Fruit fly (Drosophila melanogaster) whole organism, prepupa: ENCODE data around the gene CG32409.

Experiments
- Blimp-1 ChIP-seq: fragments of 200-800 bp; sonication (Bioruptor generic); optimal IDR thresholded peaks from 3 replicates; lab custom pipeline; 2017; ENCODE audit warnings: missing biosample characterization, missing genetic modification characterization, mild to moderate bottlenecking, moderate library complexity, missing genetic modification reagents
- CG1621 ChIP-seq: fragments of 200-800 bp; sonication (Bioruptor generic); optimal IDR thresholded peaks from 3 replicates; lab custom pipeline; 2018; ENCODE audit warnings: missing biosample characterization, mild to moderate bottlenecking, missing genetic modification characterization
- CG16779 ChIP-seq: fragments of 200-800 bp; sonication (Bioruptor generic); optimal IDR thresholded peaks from 3 replicates; lab custom pipeline; 2017; ENCODE audit warnings: missing biosample characterization, mild to moderate bottlenecking, missing genetic modification characterization
- CG3032 ChIP-seq: fragments of 200-800 bp; optimal IDR thresholded peaks from 2 replicates; lab custom pipeline; 2019; ENCODE audit warnings: missing biosample characterization, mild to moderate bottlenecking, missing genetic modification characterization, moderate library complexity
- CG32006 ChIP-seq: fragments of 200-800 bp; sonication (Bioruptor generic); optimal IDR thresholded peaks from 3 replicates; lab custom pipeline; 2017; ENCODE audit warnings: missing biosample characterization, mild to moderate bottlenecking, missing genetic modification characterization
- CG34406 ChIP-seq: fragments of 200-800 bp; sonication (Bioruptor generic); optimal IDR thresholded peaks from 3 replicates; lab custom pipeline; 2016; ENCODE audit warnings: missing biosample characterization, missing genetic modification characterization
- CG3919 ChIP-seq: fragments of 200-800 bp; sonication (Bioruptor generic); optimal IDR thresholded peaks from 3 replicates; lab custom pipeline; 2016; ENCODE audit warnings: missing biosample characterization, missing genetic modification characterization
- CG4318 ChIP-seq: fragments of 200-800 bp; sonication (Bioruptor generic); optimal IDR thresholded peaks from 3 replicates; lab custom pipeline; 2017; ENCODE audit warnings: missing biosample characterization, mild to moderate bottlenecking, missing genetic modification characterization
- CG6163 ChIP-seq: fragments of 200-800 bp; sonication (Bioruptor generic); IDR thresholded peaks from 3 replicates; pipeline ENCODE4 v1.3.6; 2022; ENCODE audit warnings: missing biosample characterization, missing genetic modification characterization
- CG6276 ChIP-seq: fragments of 200-800 bp; sonication (Bioruptor generic); optimal IDR thresholded peaks from 2 replicates; lab custom pipeline; 2017; ENCODE audit warnings: missing biosample characterization, mild to moderate bottlenecking, missing genetic modification characterization
- CG6792 ChIP-seq: fragments of 200-800 bp; sonication (Bioruptor generic); optimal IDR thresholded peaks from 3 replicates; lab custom pipeline; 2016; ENCODE audit warnings: missing biosample characterization, missing genetic modification characterization
- CG6854 ChIP-seq: fragments of 200-800 bp; sonication (Bioruptor generic); optimal IDR thresholded peaks from 2 replicates; lab custom pipeline; 2017; ENCODE audit warnings: missing biosample characterization, mild to moderate bottlenecking, missing genetic modification characterization
- CG7368 ChIP-seq: fragments of 200-800 bp; sonication (Bioruptor generic); optimal IDR thresholded peaks from 3 replicates; lab custom pipeline; 2016; ENCODE audit warnings: missing biosample characterization, missing genetic modification characterization
- CG8119 ChIP-seq: fragments of 200-800 bp; sonication (Bioruptor generic); IDR thresholded peaks from 3 replicates; pipeline ENCODE4 v1.3.6; 2022; ENCODE audit warnings: missing biosample characterization, missing genetic modification characterization
- CG8319 ChIP-seq: fragments of 200-800 bp; sonication (Bioruptor generic); optimal IDR thresholded peaks from 3 replicates; lab custom pipeline; 2016; ENCODE audit warnings: missing biosample characterization, missing genetic modification characterization
- CG8632 ChIP-seq: fragments of 200-800 bp; sonication (Bioruptor generic); optimal IDR thresholded peaks from 3 replicates; lab custom pipeline; 2016; ENCODE audit warnings: missing biosample characterization, missing genetic modification characterization
- CG9139 ChIP-seq: fragments of 200-800 bp; sonication (Bioruptor generic); optimal IDR thresholded peaks from 3 replicates; lab custom pipeline; 2017; ENCODE audit warnings: missing biosample characterization, mild to moderate bottlenecking, missing genetic modification characterization
- Eip75B ChIP-seq: fragments of 200-800 bp; sonication (Bioruptor generic); optimal IDR thresholded peaks from 3 replicates; lab custom pipeline; 2016; ENCODE audit warnings: missing biosample characterization, missing genetic modification characterization
- Eip78C ChIP-seq: fragments of 200-800 bp; sonication (Bioruptor generic); peaks from one replicate; lab custom pipeline; 2016; ENCODE audit warnings: missing biosample characterization, missing genetic modification characterization
- Eip93F ChIP-seq: fragments of 200-800 bp; sonication (Bioruptor generic); optimal IDR thresholded peaks from 2 replicates; lab custom pipeline; 2016; ENCODE audit warnings: missing biosample characterization, mild to moderate bottlenecking, missing genetic modification characterization
- Ets21C ChIP-seq: fragments of 200-800 bp; sonication (Bioruptor generic); optimal IDR thresholded peaks from 3 replicates; lab custom pipeline; 2016; ENCODE audit warnings: missing biosample characterization, missing genetic modification characterization
- Hr38 ChIP-seq: sonication (Bioruptor generic); optimal IDR thresholded peaks from 2 replicates; lab custom pipeline; 2016; ENCODE audit warnings: missing biosample characterization, missing genetic modification characterization
- Hr4 ChIP-seq: fragments of 200-800 bp; sonication (Bioruptor generic); optimal IDR thresholded peaks from 3 replicates; lab custom pipeline; 2016; ENCODE audit warnings: missing biosample characterization, missing genetic modification characterization
- OdsH ChIP-seq: fragments of 200-800 bp; sonication (Bioruptor generic); optimal IDR thresholded peaks from 3 replicates; lab custom pipeline; 2016; ENCODE audit warnings: missing biosample characterization, missing genetic modification characterization
- Smox ChIP-seq: fragments of 200-800 bp; sonication (Bioruptor generic); optimal IDR thresholded peaks from 3 replicates; lab custom pipeline; 2016; ENCODE audit warnings: missing biosample characterization, missing genetic modification characterization
- Sox102F ChIP-seq: fragments of 200-800 bp; sonication (Bioruptor generic); optimal IDR thresholded peaks from 2 replicates; lab custom pipeline; 2016; ENCODE audit warnings: missing biosample characterization, mild to moderate bottlenecking, missing genetic modification characterization
- Sox14 ChIP-seq: fragments of 200-800 bp; sonication (Bioruptor generic); optimal IDR thresholded peaks from 3 replicates; lab custom pipeline; 2016; ENCODE audit warnings: missing biosample characterization, missing genetic modification characterization
- achi ChIP-seq: fragments of 200-800 bp; sonication (Bioruptor generic); optimal IDR thresholded peaks from 3 replicates; lab custom pipeline; 2016; ENCODE audit warnings: missing biosample characterization, missing genetic modification characterization
- acj6 ChIP-seq: fragments of 200-800 bp; sonication (Bioruptor generic); optimal IDR thresholded peaks from 3 replicates; lab custom pipeline; 2016; ENCODE audit warnings: missing biosample characterization, missing genetic modification characterization
- cyc ChIP-seq: fragments of 200-800 bp; sonication (Bioruptor generic); optimal IDR thresholded peaks from 3 replicates; lab custom pipeline; 2016; ENCODE audit warnings: missing biosample characterization, missing genetic modification characterization
- dac ChIP-seq: fragments of 200-800 bp; sonication (Bioruptor generic); optimal IDR thresholded peaks from 2 replicates; lab custom pipeline; 2017; ENCODE audit warnings: missing biosample characterization, mild to moderate bottlenecking, missing genetic modification characterization
- dsx ChIP-seq: fragments of 200-800 bp; optimal IDR thresholded peaks from 3 replicates; lab custom pipeline; 2019; ENCODE audit warnings: missing biosample characterization, mild to moderate bottlenecking, missing genetic modification characterization, moderate library complexity; ENCODE audit not compliant: poor library complexity, severe bottlenecking
- eg ChIP-seq: fragments of 200-800 bp; sonication (Bioruptor generic); IDR thresholded peaks from 3 replicates; pipeline ENCODE4 v1.3.6; 2022; ENCODE audit warnings: missing biosample characterization, missing genetic modification characterization
- esn ChIP-seq: fragments of 200-800 bp; sonication (Bioruptor generic); optimal IDR thresholded peaks from 2 replicates; lab custom pipeline; 2016; ENCODE audit warnings: missing biosample characterization, mild to moderate bottlenecking, missing genetic modification characterization, moderate library complexity
- fd85E ChIP-seq: fragments of 200-800 bp; sonication (Bioruptor generic); optimal IDR thresholded peaks from 3 replicates; lab custom pipeline; 2016; ENCODE audit warnings: missing biosample characterization, missing genetic modification characterization
- fkh ChIP-seq: fragments of 200-800 bp; sonication (Bioruptor generic); optimal IDR thresholded peaks from 3 replicates; lab custom pipeline; 2017; ENCODE audit warnings: missing biosample characterization, mild to moderate bottlenecking, missing genetic modification characterization, moderate library complexity
- lz ChIP-seq: fragments of 200-800 bp; sonication (Bioruptor generic); optimal IDR thresholded peaks from 3 replicates; lab custom pipeline; 2016; ENCODE audit warnings: missing biosample characterization, missing genetic modification characterization
- net ChIP-seq: fragments of 200-800 bp; sonication (Bioruptor generic); optimal IDR thresholded peaks from 3 replicates; lab custom pipeline; 2016; ENCODE audit warnings: missing biosample characterization, missing genetic modification characterization
- pdm3 ChIP-seq: fragments of 200-800 bp; sonication (Bioruptor generic); optimal IDR thresholded peaks from 3 replicates; lab custom pipeline; 2016; ENCODE audit warnings: missing biosample characterization, missing genetic modification characterization
- spab ChIP-seq: fragments of 200-800 bp; sonication (Bioruptor generic); optimal IDR thresholded peaks from 2 replicates; lab custom pipeline; 2017; ENCODE audit warnings: missing biosample characterization, mild to moderate bottlenecking, missing genetic modification characterization, missing genetic modification reagents
- ss ChIP-seq, 2 experiments: fragments of 200-800 bp; sonication (Bioruptor generic); optimal IDR thresholded peaks; 2 replicates in 1 of 2; 3 replicates in 1 of 2; lab custom pipeline; 2017 to 2018; ENCODE audit warnings: mild to moderate bottlenecking in 2 of 2, missing biosample characterization in 2 of 2, missing genetic modification characterization in 2 of 2, moderate library complexity in 1 of 2
- svp ChIP-seq: fragments of 200-800 bp; sonication (Bioruptor generic); peaks from one replicate; lab custom pipeline; 2016; ENCODE audit warnings: missing biosample characterization, missing genetic modification characterization
- topi ChIP-seq: fragments of 200-800 bp; sonication (Bioruptor generic); optimal IDR thresholded peaks from 3 replicates; lab custom pipeline; 2016; ENCODE audit warnings: missing biosample characterization, missing genetic modification characterization
- vri ChIP-seq: fragments of 200-800 bp; sonication (Bioruptor generic); optimal IDR thresholded peaks from 3 replicates; lab custom pipeline; 2016; ENCODE audit warnings: missing biosample characterization, mild to moderate bottlenecking, missing genetic modification characterization

CG32409 gene

DNA sequence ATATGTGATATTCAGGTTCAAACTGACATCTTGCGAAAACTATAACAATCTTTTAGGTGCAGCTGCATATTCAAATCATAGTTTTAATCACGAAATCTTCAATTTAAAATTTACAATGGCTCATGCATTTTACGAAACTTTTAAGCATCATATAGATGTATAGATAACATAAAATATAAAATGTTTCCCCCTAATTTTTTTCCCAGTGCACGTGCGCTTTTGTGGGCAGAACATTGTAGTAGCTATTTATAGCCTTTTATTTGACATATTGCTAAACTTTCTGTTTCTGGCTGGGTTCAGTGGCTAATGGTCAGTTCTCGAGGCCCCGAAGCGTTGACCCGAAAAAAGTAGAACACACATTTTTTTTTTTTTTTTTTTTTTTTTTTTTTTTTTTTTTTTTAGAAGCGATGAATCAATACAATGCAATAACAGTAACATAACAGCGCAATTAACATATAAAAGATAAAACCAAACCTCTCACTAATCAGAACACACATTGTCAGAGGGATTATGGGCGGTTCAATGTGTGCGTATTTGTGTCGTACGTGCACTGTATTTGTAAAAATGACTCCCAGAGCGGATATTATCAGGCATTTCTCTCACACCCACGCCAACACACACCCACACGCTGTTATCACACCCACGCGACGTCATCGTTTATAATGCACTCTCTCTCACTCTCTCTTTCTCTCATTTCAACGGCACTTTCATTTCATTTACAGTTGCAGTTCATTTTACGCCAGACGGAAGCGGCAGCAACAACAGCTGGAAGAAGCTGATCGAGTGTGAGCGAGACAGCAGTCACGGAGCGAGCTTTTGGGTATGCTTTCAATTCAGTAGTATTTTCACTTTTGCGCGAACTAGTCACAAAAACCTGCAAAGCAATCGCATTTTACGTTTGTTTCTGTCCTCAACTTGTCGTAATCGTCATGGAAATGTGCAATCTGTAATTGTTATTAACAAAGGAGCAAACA is 27.0 kb downstream of the CG32409 start (continued):
- peak; percentile 1 for TF ChIP-seq Eip75B (GFP tag; lab: Kevin White, UChicago)
- no peak for TF ChIP-seq fkh (GFP tag; lab: Kevin White, UChicago)
- TF ChIP-seq CG6276 (GFP tag; lab: Kevin White, UChicago): peak; percentile 14
- TF ChIP-seq CG9139 (GFP tag; lab: Kevin White, UChicago): peak; percentile 0
- TF ChIP-seq spab (GFP tag; lab: Kevin White, UChicago): no peak
- TF ChIP-seq Sox14: peak; percentile 22
- no peak for TF ChIP-seq Eip93F (GFP tag; lab: Kevin White, UChicago)
- TF ChIP-seq achi (GFP tag; lab: Kevin White, UChicago): peak; percentile 19
- TF ChIP-seq topi (GFP tag; lab: Kevin White, UChicago): peak; percentile 28
- peak; percentile 14 for TF ChIP-seq dsx (GFP tag; lab: Kevin White, UChicago)

DNA sequence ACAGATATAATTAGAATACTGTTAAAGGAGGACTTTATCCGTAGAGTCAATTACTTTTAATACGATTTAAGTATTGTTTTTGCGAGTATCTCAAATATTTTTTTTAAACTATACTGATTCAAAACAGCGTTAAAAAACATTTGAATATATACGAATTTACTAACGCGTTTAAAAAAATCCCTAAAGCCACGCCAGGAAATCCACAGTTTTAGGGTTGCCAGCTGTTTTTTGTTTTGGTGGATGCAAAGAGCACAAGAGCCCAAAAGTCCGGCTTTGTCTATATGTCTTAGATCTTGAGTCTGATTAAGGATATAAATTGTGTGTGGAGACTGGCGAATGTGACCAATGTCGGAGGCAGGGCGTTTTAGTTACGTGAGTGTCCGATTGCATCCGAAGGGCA is 28.2 kb downstream of the CG32409 start:
- TF ChIP-seq svp (GFP tag; lab: Kevin White, UChicago): peak; percentile 64
- no peak for TF ChIP-seq CG6792 (GFP tag; lab: Kevin White, UChicago)
- peak; percentile 81 for TF ChIP-seq Eip78C (GFP tag; lab: Kevin White, UChicago)
- TF ChIP-seq topi (GFP tag; lab: Kevin White, UChicago): peak; percentile 8
- TF ChIP-seq CG1621 (tag; lab: Kevin White, UChicago): peak; percentile 65

DNA sequence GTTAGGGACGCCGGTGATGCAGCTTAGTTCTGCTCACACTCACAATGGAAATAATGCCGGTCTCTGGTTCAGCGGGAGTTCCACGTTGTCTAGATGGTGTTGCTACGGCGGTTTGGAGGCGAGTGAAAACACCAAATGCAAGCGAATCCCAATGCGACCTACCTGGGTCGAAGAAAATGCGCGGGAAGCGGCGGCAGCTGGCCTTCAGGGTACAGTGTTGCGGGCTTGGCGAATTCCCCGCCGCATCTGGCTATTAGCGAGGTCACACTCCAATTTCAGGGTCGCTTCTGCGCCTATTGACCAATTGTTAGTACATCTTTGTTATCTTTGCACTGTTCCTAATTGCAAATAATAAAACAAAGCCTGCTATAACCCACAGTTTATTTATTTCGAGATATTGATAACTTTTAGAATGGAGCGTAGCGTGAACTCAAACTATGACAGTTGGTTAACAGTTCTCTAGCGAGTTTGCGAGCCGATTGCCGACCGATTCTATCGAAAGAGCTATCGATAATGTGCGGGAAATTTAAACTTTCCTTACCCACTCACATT is 33.1 kb downstream of the CG32409 start, which contains the start of gene Rcc1:
Gene Rcc1, minus strand, starts transcription at position 411 of the 552 bp plus-strand sequence.
- TF ChIP-seq lz (peak; percentile 8), acj6 (GFP tag; lab: Kevin White, UChicago) (no peak), Blimp-1 (no peak), pdm3 (GFP tag; lab: Kevin White, UChicago) (no peak), CG8632 (GFP tag; lab: Kevin White, UChicago) (no peak), CG6854 (GFP tag; lab: Kevin White, UChicago) (no peak), Smox (GFP tag; lab: Kevin White, UChicago) (no peak), CG6276 (GFP tag; lab: Kevin White, UChicago) (no peak), svp (GFP tag; lab: Kevin White, UChicago) (peak; percentile 89), CG34406 (no peak), dac (no peak), CG16779 (tag; lab: Kevin White, UChicago) (no peak), CG3032 (tag; lab: Kevin White, UChicago) (peak; percentile 48), Hr38 (GFP tag; lab: Kevin White, UChicago) (no peak), CG3919 (GFP tag; lab: Kevin White, UChicago) (no peak), Ets21C (GFP tag; lab: Kevin White, UChicago) (no peak), Eip75B (GFP tag; lab: Kevin White, UChicago) (peak; percentile 37), Sox14 (peak; percentile 47), CG6163 (no peak), ss (GFP tag; optimal IDR thresholded peaks at IDR 0.05; lab: Kevin White, UChicago) (no peak), eg (GFP tag; lab: Robert Waterston, UW) (no peak), cyc (GFP tag; lab: Kevin White, UChicago) (peak; percentile 5), dsx (GFP tag; lab: Kevin White, UChicago) (no peak), esn (GFP tag; lab: Kevin White, UChicago) (no peak), Sox102F (GFP tag; lab: Kevin White, UChicago) (no peak), topi (GFP tag; lab: Kevin White, UChicago) (no peak), Hr4 (no peak), OdsH (GFP tag; lab: Kevin White, UChicago) (no peak), CG1621 (tag; lab: Kevin White, UChicago) (no peak), fkh (GFP tag; lab: Kevin White, UChicago) (no peak), net (GFP tag; lab: Kevin White, UChicago) (no peak), fd85E (GFP tag; lab: Kevin White, UChicago) (no peak), CG7368 (GFP tag; lab: Kevin White, UChicago) (no peak), CG8319 (GFP tag; lab: Kevin White, UChicago) (no peak), CG32006 (no peak), vri (GFP tag; lab: Kevin White, UChicago) (no peak), CG4318 (GFP tag; lab: Kevin White, UChicago) (no peak), CG8119 (GFP tag; lab: Robert Waterston, UW) (no peak)
